Worm (Caenorhabditis elegans) whole organism, L3 larva: ENCODE data around the gene mup-2.

Experiments
- R02D3.7 ChIP-seq: fragments of 150-350 bp; optimal IDR thresholded peaks from 2 replicates; lab custom pipeline; 2014; ENCODE audit warnings: missing biosample characterization, missing genetic modification characterization
- ZK546.5 ChIP-seq: sonication (generic microtip); optimal IDR thresholded peaks from 2 replicates; lab custom pipeline; 2017; ENCODE audit warnings: missing biosample characterization, missing genetic modification characterization
- aly-2 ChIP-seq: fragments of 150-350 bp; optimal IDR thresholded peaks from 2 replicates; lab custom pipeline; 2014; ENCODE audit warnings: missing biosample characterization, missing genetic modification characterization
- ama-1 ChIP-seq: fragments of 150-350 bp; optimal IDR thresholded peaks from 2 replicates; lab custom pipeline; 2018
- ceh-16 ChIP-seq: sonication (generic microtip); optimal IDR thresholded peaks from 2 replicates; lab custom pipeline; 2017; ENCODE audit warnings: missing biosample characterization, missing genetic modification characterization
- ceh-28 ChIP-seq: fragments of 150-350 bp; optimal IDR thresholded peaks from 2 replicates; lab custom pipeline; 2014; ENCODE audit warnings: missing biosample characterization, missing genetic modification reagents, missing genetic modification characterization
- ceh-9 ChIP-seq: sonication (generic microtip); optimal IDR thresholded peaks from 2 replicates; lab custom pipeline; 2018; ENCODE audit warnings: missing biosample characterization, missing genetic modification characterization
- daf-12 ChIP-seq: fragments of 150-350 bp; optimal IDR thresholded peaks from 2 replicates; lab custom pipeline; 2014; ENCODE audit warnings: missing biosample characterization, missing genetic modification reagents, missing genetic modification characterization
- egl-27 ChIP-seq: sonication (generic microtip); optimal IDR thresholded peaks from 4 replicates; lab custom pipeline; 2017; ENCODE audit warnings: missing biosample characterization, missing genetic modification reagents, missing genetic modification characterization
- elt-1 ChIP-seq: fragments of 150-350 bp; optimal IDR thresholded peaks from 2 replicates; lab custom pipeline; 2014; ENCODE audit warnings: missing biosample characterization, missing genetic modification characterization
- elt-2 ChIP-seq: sonication (generic microtip); optimal IDR thresholded peaks from 2 replicates; lab custom pipeline; 2016; ENCODE audit warnings: missing genetic modification reagents, mild to moderate bottlenecking, missing genetic modification characterization, missing compliant biosample characterization
- elt-3 ChIP-seq, 3 experiments: fragments of 150-350 bp in 1 of 3; sonication (generic microtip) in 2 of 3; optimal IDR thresholded peaks; 2 replicates in 2 of 3; 4 replicates in 1 of 3; lab custom pipeline; 2014 to 2017; ENCODE audit warnings: missing biosample characterization in 3 of 3, missing genetic modification characterization in 3 of 3
- hmg-11 ChIP-seq: sonication (generic microtip); optimal IDR thresholded peaks from 2 replicates; lab custom pipeline; 2016; ENCODE audit warnings: missing genetic modification characterization, missing compliant biosample characterization
- jun-1 ChIP-seq: fragments of 150-350 bp; optimal IDR thresholded peaks from 2 replicates; lab custom pipeline; 2014; ENCODE audit warnings: missing biosample characterization, missing genetic modification reagents, missing genetic modification characterization
- lin-15B ChIP-seq: fragments of 150-350 bp; optimal IDR thresholded peaks from 2 replicates; lab custom pipeline; 2014; ENCODE audit warnings: missing biosample characterization, missing genetic modification characterization
- lin-39 ChIP-seq: fragments of 150-350 bp; optimal IDR thresholded peaks from 2 replicates; lab custom pipeline; 2018; ENCODE audit warnings: missing biosample characterization, missing genetic modification reagents, missing genetic modification characterization
- lsy-12 ChIP-seq: sonication (generic microtip); optimal IDR thresholded peaks from 2 replicates; lab custom pipeline; 2016; ENCODE audit warnings: mild to moderate bottlenecking, missing genetic modification characterization, missing compliant biosample characterization
- mdl-1 ChIP-seq: fragments of 150-350 bp; optimal IDR thresholded peaks from 2 replicates; lab custom pipeline; 2014; ENCODE audit warnings: missing biosample characterization, missing genetic modification characterization
- nfya-1 ChIP-seq: sonication (generic microtip); optimal IDR thresholded peaks from 2 replicates; lab custom pipeline; 2017; ENCODE audit warnings: missing genetic modification characterization, mild to moderate bottlenecking, missing compliant biosample characterization, antibody characterized with exemption, moderate library complexity; ENCODE audit not compliant: insufficient read depth
- nhr-11 ChIP-seq: fragments of 150-350 bp; optimal IDR thresholded peaks from 2 replicates; lab custom pipeline; 2014; ENCODE audit warnings: missing biosample characterization, missing genetic modification characterization
- nhr-23 ChIP-seq: fragments of 150-350 bp; optimal IDR thresholded peaks from 2 replicates; lab custom pipeline; 2014; ENCODE audit warnings: missing biosample characterization, missing genetic modification reagents, missing genetic modification characterization
- nhr-237 ChIP-seq: fragments of 150-350 bp; optimal IDR thresholded peaks from 2 replicates; lab custom pipeline; 2014; ENCODE audit warnings: missing biosample characterization, missing genetic modification characterization
- nhr-25 ChIP-seq: sonication (generic microtip); optimal IDR thresholded peaks from 2 replicates; lab custom pipeline; 2017; ENCODE audit warnings: missing biosample characterization, missing genetic modification characterization
- nhr-28 ChIP-seq: fragments of 150-350 bp; optimal IDR thresholded peaks from 2 replicates; lab custom pipeline; 2014; ENCODE audit warnings: missing biosample characterization, missing genetic modification characterization
- nhr-43 ChIP-seq: sonication (generic microtip); optimal IDR thresholded peaks from 2 replicates; lab custom pipeline; 2016; ENCODE audit warnings: mild to moderate bottlenecking, missing genetic modification characterization, missing compliant biosample characterization; ENCODE audit not compliant: poor library complexity, severe bottlenecking
- pha-4 ChIP-seq: fragments of 150-350 bp; optimal IDR thresholded peaks from 2 replicates; lab custom pipeline; 2014; ENCODE audit warnings: missing biosample characterization, missing genetic modification reagents, missing genetic modification characterization
- pqm-1 ChIP-seq: fragments of 150-350 bp; optimal IDR thresholded peaks from 2 replicates; lab custom pipeline; 2017; ENCODE audit warnings: missing biosample characterization, missing genetic modification characterization, inconsistent platforms
- sea-2 ChIP-seq: fragments of 150-350 bp; sonication (generic microtip); optimal IDR thresholded peaks from 4 replicates; lab custom pipeline; 2014; ENCODE audit warnings: missing biosample characterization, missing genetic modification reagents, missing genetic modification characterization
- skn-1 ChIP-seq: fragments of 150-350 bp; optimal IDR thresholded peaks from 2 replicates; lab custom pipeline; 2014; ENCODE audit warnings: missing biosample characterization, missing genetic modification characterization
- snpc-4 ChIP-seq: fragments of 150-350 bp; optimal IDR thresholded peaks from 2 replicates; lab custom pipeline; 2014; ENCODE audit warnings: missing biosample characterization, missing genetic modification characterization
- tbx-2 ChIP-seq: sonication (generic microtip); optimal IDR thresholded peaks from 2 replicates; lab custom pipeline; 2016; ENCODE audit warnings: mild to moderate bottlenecking, missing genetic modification characterization, missing compliant biosample characterization
- unc-39 ChIP-seq: sonication (generic microtip); optimal IDR thresholded peaks from 4 replicates; lab custom pipeline; 2017; ENCODE audit warnings: missing biosample characterization, missing genetic modification characterization
- zag-1 ChIP-seq: fragments of 150-350 bp; optimal IDR thresholded peaks from 2 replicates; lab custom pipeline; 2014; ENCODE audit warnings: missing biosample characterization, missing genetic modification characterization
- ztf-11 ChIP-seq: fragments of 150-350 bp; optimal IDR thresholded peaks from 2 replicates; lab custom pipeline; 2014; ENCODE audit warnings: missing biosample characterization, missing genetic modification characterization
- ztf-4 ChIP-seq: fragments of 150-350 bp; optimal IDR thresholded peaks from 2 replicates; lab custom pipeline; 2014; ENCODE audit warnings: missing biosample characterization, missing genetic modification characterization

The mup-2 gene

DNA sequence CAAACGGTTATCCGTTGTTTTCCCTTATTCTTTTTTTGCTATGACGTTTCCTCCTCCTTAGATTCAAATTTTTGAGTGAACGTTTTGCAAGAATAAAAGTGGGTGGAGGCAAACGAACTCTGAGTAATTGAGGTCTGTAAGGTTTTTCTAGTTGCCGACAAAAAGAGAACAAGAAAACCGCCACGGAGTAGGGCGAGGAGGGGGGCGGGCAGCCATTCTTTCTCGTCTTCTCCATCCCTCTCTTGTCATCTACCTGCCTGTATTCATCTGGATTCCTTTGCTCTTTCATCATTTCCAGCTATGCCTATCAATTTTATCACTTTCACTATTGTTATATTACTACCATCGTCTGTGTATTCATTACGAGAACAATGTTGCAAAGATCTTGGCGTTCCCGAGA is 24.8 kb downstream of the mup-2 start, which contains the start of gene igdb-3:
Gene igdb-3, plus strand, starts transcription at position 301 of the 400 bp plus-strand sequence.
- TF ChIP-seq ztf-4 (tag; lab: Kevin White, UChicago), result no peak
- TF ChIP-seq mdl-1 (tag; lab: Kevin White, UChicago), result no peak
- no peak for TF ChIP-seq ama-1 (lab: Kevin White, UChicago)
- TF ChIP-seq ztf-11 (tag; lab: Kevin White, UChicago), result no peak
- TF ChIP-seq elt-3 (tag; optimal IDR thresholded peaks at IDR 0.05; lab: Kevin White, UChicago), result no peak
- no peak for TF ChIP-seq nhr-28 (tag; lab: Kevin White, UChicago)
- TF ChIP-seq daf-12 (tag; lab: Kevin White, UChicago), result no peak
- no peak for TF ChIP-seq R02D3.7 (tag; lab: Kevin White, UChicago)
- no peak for TF ChIP-seq nfya-1
- TF ChIP-seq elt-2, result no peak
- no peak for TF ChIP-seq elt-1 (tag; lab: Kevin White, UChicago)
- TF ChIP-seq ZK546.5 (tag; lab: Kevin White, UChicago), result no peak
- TF ChIP-seq ceh-9, result no peak
- TF ChIP-seq lin-15B (tag; lab: Kevin White, UChicago), result no peak
- no peak for TF ChIP-seq lsy-12 (tag; lab: Kevin White, UChicago)
- TF ChIP-seq, all 47 proteins: peak for 0

DNA sequence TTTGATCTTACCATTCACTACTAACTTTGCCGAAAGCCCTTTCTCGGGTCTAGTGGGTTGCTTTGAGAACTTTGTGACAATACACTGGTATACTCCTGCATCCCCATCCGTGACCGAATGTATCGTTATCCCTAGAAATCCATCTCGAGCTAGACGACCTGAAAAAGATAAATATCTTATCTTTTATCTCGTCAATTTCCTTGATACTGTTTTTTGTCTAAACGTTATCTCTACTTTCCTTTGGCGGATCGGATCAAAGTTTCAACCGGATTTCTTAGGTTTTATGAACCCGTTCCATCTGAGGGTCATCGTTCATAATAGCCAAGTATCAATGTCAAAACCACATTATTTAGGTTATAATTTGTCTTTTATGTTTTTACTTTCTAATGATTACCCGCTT is 25.5 kb downstream of the mup-2 start:
- no peak for TF ChIP-seq nhr-43 (tag; lab: Kevin White, UChicago)
- no peak for TF ChIP-seq R02D3.7 (tag; lab: Kevin White, UChicago)
- peak; percentile 55 for TF ChIP-seq elt-1 (tag; lab: Kevin White, UChicago)
- no peak for TF ChIP-seq nhr-23 (tag; lab: Kevin White, UChicago)
- no peak for TF ChIP-seq nhr-237 (tag; lab: Kevin White, UChicago)

DNA sequence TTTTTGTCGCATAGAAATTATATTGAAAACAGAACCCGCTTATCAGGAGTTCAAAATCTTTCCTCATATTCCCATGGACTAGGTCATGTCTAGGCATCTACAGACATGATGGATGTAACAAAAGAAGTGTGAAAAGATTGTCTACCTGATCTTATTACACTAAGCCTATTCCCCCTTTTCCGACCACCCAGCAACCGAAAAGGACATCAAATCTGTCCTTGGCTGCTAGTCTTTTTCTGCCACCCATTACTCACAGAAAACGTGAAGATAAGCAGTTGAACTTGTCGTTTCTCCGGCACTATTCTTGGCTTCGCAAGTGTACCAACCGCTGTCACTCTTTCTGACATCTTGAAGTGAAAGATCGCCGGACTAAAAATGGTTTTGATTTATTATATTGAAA is 27.1 kb downstream of the mup-2 start:
- TF ChIP-seq elt-1 (tag; lab: Kevin White, UChicago) (peak; percentile 85), snpc-4 (tag; lab: Kevin White, UChicago) (no peak), zag-1 (no peak), nhr-23 (tag; lab: Kevin White, UChicago) (peak; percentile 4), nhr-25 (tag; lab: Kevin White, UChicago) (peak; percentile 86), elt-2 (no peak), nhr-11 (tag; lab: Kevin White, UChicago) (no peak), jun-1 (no peak)

- peak; percentile 22 for TF ChIP-seq tbx-2 (tag; lab: Kevin White, UChicago)
- no peak for TF ChIP-seq daf-12 (tag; lab: Kevin White, UChicago)
- peak; percentile 51 for TF ChIP-seq sea-2
- peak; percentile 76 for TF ChIP-seq hmg-11 (tag; lab: Kevin White, UChicago)
- peak; percentile 70 for TF ChIP-seq nfya-1
- TF ChIP-seq zag-1, result no peak
- peak; percentile 19 for TF ChIP-seq mdl-1 (tag; lab: Kevin White, UChicago)
- TF ChIP-seq lin-15B (tag; lab: Kevin White, UChicago), result peak; percentile 46
- peak; percentile 34 for TF ChIP-seq snpc-4 (tag; lab: Kevin White, UChicago)
- TF ChIP-seq lin-39 (tag; lab: Kevin White, UChicago), result peak; percentile 86
- peak; percentile 2 for TF ChIP-seq nhr-43 (tag; lab: Kevin White, UChicago)
- TF ChIP-seq jun-1, result peak; percentile 28
- no peak for TF ChIP-seq elt-1 (tag; lab: Kevin White, UChicago)
- TF ChIP-seq ztf-4 (tag; lab: Kevin White, UChicago), result no peak
- TF ChIP-seq unc-39 (tag; lab: Kevin White, UChicago), result no peak
- TF ChIP-seq pha-4 (tag; lab: Kevin White, UChicago), result peak; percentile 80
- TF ChIP-seq ceh-16 (tag; lab: Kevin White, UChicago), result no peak
- TF ChIP-seq ama-1 (lab: Kevin White, UChicago), result no peak
- no peak for TF ChIP-seq pqm-1 (tag; lab: Kevin White, UChicago)
- no peak for TF ChIP-seq ceh-28 (tag; lab: Kevin White, UChicago)
- TF ChIP-seq egl-27, result no peak
- TF ChIP-seq nhr-25 (tag; lab: Kevin White, UChicago), result peak; percentile 1
- TF ChIP-seq aly-2 (tag; lab: Kevin White, UChicago), result no peak
- no peak for TF ChIP-seq ztf-11 (tag; lab: Kevin White, UChicago)
- TF ChIP-seq skn-1 (tag; lab: Kevin White, UChicago), result no peak
- peak; percentile 24 for TF ChIP-seq lsy-12 (tag; lab: Kevin White, UChicago)
- TF ChIP-seq ZK546.5 (tag; lab: Kevin White, UChicago), result no peak
Measured at ce11 chrX:6378363-6378762, 31.7 kb downstream of the mup-2 start.
